Fruit fly (Drosophila melanogaster) whole organism, prepupa: Measurements from ENCODE around the gene dcma.

Experiments
- CG10631 ChIP-seq: fragments of 200-800 bp; sonication (Bioruptor generic); optimal IDR thresholded peaks from 2 replicates; lab custom pipeline; 2016; ENCODE audit warnings: missing biosample characterization, missing genetic modification characterization
- CG11294 ChIP-seq: fragments of 200-800 bp; sonication (Bioruptor generic); IDR thresholded peaks from 2 replicates; pipeline ENCODE4 v1.3.6; 2022; ENCODE audit warnings: missing biosample characterization, missing genetic modification characterization
- CG15336 ChIP-seq: fragments of 200-800 bp; sonication (Bioruptor generic); IDR thresholded peaks from 2 replicates; pipeline ENCODE4 v1.3.6; 2022; ENCODE audit warnings: missing biosample characterization, missing genetic modification characterization
- CG32006 ChIP-seq: fragments of 200-800 bp; sonication (Bioruptor generic); optimal IDR thresholded peaks from 3 replicates; lab custom pipeline; 2017; ENCODE audit warnings: missing biosample characterization, mild to moderate bottlenecking, missing genetic modification characterization
- CG34406 ChIP-seq: fragments of 200-800 bp; sonication (Bioruptor generic); optimal IDR thresholded peaks from 3 replicates; lab custom pipeline; 2016; ENCODE audit warnings: missing biosample characterization, missing genetic modification characterization
- CG6792 ChIP-seq: fragments of 200-800 bp; sonication (Bioruptor generic); optimal IDR thresholded peaks from 3 replicates; lab custom pipeline; 2016; ENCODE audit warnings: missing biosample characterization, missing genetic modification characterization
- CG8319 ChIP-seq: fragments of 200-800 bp; sonication (Bioruptor generic); optimal IDR thresholded peaks from 3 replicates; lab custom pipeline; 2016; ENCODE audit warnings: missing biosample characterization, missing genetic modification characterization
- Gug ChIP-seq: fragments of 200-800 bp; sonication (Bioruptor generic); IDR thresholded peaks from 2 replicates; pipeline ENCODE4 v1.3.6; 2022; ENCODE audit warnings: missing biosample characterization, missing genetic modification characterization
- esn ChIP-seq: fragments of 200-800 bp; sonication (Bioruptor generic); optimal IDR thresholded peaks from 2 replicates; lab custom pipeline; 2016; ENCODE audit warnings: missing biosample characterization, mild to moderate bottlenecking, missing genetic modification characterization, moderate library complexity
- fd85E ChIP-seq: fragments of 200-800 bp; sonication (Bioruptor generic); optimal IDR thresholded peaks from 3 replicates; lab custom pipeline; 2016; ENCODE audit warnings: missing biosample characterization, missing genetic modification characterization
- lz ChIP-seq: fragments of 200-800 bp; sonication (Bioruptor generic); optimal IDR thresholded peaks from 3 replicates; lab custom pipeline; 2016; ENCODE audit warnings: missing biosample characterization, missing genetic modification characterization
- vri ChIP-seq: fragments of 200-800 bp; sonication (Bioruptor generic); optimal IDR thresholded peaks from 3 replicates; lab custom pipeline; 2016; ENCODE audit warnings: missing biosample characterization, mild to moderate bottlenecking, missing genetic modification characterization

Gene dcma

DNA sequence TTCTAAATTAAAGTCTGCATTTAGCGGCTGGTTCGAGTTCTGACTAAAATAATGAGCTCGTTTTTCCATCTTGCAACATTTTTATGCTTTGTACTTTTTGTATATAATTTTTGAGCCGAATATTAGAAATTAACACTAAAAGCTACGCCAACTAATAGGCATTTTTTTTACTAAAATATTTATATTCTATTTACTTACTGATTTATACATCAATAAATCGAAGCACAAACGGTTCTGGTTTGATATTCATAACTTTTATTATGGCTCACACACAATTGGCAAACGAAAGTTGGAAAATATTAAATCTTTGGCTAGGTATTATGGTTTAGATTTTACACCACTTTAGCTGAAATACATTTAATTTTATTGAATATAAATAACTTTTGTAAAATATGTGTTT, 39.8 kb downstream of the dcma start, which contains the start of gene CG15631:
TSS of gene CG15631 (minus strand) at position 101 of the 400 bp plus-strand sequence.
- TF ChIP-seq CG15336 (GFP tag; lab: Robert Waterston, UW) (no peak), Gug (GFP tag; lab: Robert Waterston, UW) (no peak), CG11294 (GFP tag; lab: Robert Waterston, UW) (no peak), CG6792 (GFP tag; lab: Kevin White, UChicago) (no peak), CG32006 (GFP tag; lab: Kevin White, UChicago) (no peak), fd85E (GFP tag; lab: Kevin White, UChicago) (no peak), esn (no peak)

DNA sequence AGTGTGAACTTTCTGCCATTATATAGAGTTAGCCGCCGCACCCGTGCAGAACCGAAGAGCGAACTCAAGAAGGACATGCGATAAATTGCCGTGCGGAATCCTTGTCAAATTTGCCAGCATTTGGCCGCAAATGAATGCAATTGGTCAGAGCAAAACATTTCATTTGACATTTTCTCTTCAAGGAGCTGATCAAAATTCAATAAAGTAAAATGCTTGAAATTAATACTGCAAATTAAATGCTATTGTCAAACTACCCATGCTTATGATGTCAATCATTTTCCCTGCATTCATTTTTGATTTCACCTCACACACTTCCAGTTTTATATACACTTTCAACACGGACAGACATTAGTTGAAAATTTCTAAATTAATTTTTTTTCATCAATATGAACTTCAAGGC, 68.1 kb downstream of the dcma start, which contains the start of gene CG42523:
TSS of gene CG42523 (plus strand) at position 301 of the 400 bp plus-strand sequence.
- TF ChIP-seq CG8319 (GFP tag; lab: Kevin White, UChicago) (no peak), CG34406 (GFP tag; lab: Kevin White, UChicago) (no peak), vri (GFP tag; lab: Kevin White, UChicago) (no peak), lz (GFP tag; lab: Kevin White, UChicago) (no peak), CG10631 (GFP tag; lab: Kevin White, UChicago) (no peak)
